Worm (Caenorhabditis elegans): ENCODE measurements around the gene bbs-2.

DNA sequence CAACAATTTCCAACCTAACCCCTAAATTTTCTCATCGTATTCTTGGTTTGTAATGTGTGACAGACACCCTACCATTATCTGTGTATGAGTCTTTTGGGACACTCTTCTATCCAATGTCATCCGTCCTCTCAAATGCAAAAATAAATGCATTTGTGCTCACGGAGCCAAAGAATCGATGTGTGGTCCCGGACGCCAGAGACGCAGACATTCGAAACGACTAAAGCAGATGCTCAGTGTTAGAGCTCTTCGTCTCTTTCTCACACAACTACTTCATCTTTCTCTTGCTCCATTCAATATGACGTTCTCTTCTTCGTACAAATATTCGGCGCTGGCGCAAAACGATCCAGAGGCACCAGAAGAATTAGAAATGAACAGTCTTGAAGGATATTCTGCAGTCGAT, 45.8 kb downstream of the bbs-2 start, which contains the start of gene unc-24:
- TF ChIP-seq tbx-37 (GFP tag; conservative IDR thresholded peaks at IDR 0.05) (no peak), hmbx-1 (tag; optimal IDR thresholded peaks at IDR 0.05) (no peak), tbx-11 (GFP tag; IDR thresholded peaks at IDR 0.05) (no peak), sea-1 (GFP tag; conservative IDR thresholded peaks at IDR 0.05) (no peak), B0310.2 (tag; optimal IDR thresholded peaks at IDR 0.05) (no peak), ama-1 (optimal IDR thresholded peaks at IDR 0.05) (no peak), ceh-13 (GFP tag; optimal IDR thresholded peaks at IDR 0.05) (no peak), aly-1 (tag; optimal IDR thresholded peaks at IDR 0.05) (no peak), F13C5.2 (tag; optimal IDR thresholded peaks at IDR 0.05) (no peak), flt-1 (GFP tag; IDR thresholded peaks at IDR 0.05) (no peak)

Measured in whole organism, early embryonic.